Worm (Caenorhabditis elegans) whole organism, midembryonic: Measurements from ENCODE around the gene meg-1.

Source experiments
- flt-1 ChIP-seq: fragments of 200-800 bp; sonication (Bioruptor generic); IDR thresholded peaks from 2 replicates; pipeline ENCODE4 v1.3.6; 2022; ENCODE audit warnings: missing genetic modification characterization, missing compliant biosample characterization
- ref-1 ChIP-seq: fragments of 200-800 bp; sonication (Bioruptor generic); conservative IDR thresholded peaks from 2 replicates; pipeline ENCODE4 v1.3.6; 2022; ENCODE audit warnings: missing genetic modification reagents, missing genetic modification characterization, missing compliant biosample characterization
- tab-1 ChIP-seq: fragments of 200-800 bp; sonication (Bioruptor generic); IDR thresholded peaks from 2 replicates; pipeline ENCODE4 v1.3.6; 2022; ENCODE audit warnings: missing genetic modification characterization, missing compliant biosample characterization

- 0 out of 2 replicates have a peak, but pooled peaks have one; percentile 15 for TF ChIP-seq tab-1
- TF ChIP-seq ref-1 (GFP tag; lab: Robert Waterston, UW), result no peak
- no peak for TF ChIP-seq flt-1
These were observed 40.0 kb upstream of the meg-1 start for ce11 chrX:13969257-13969968.
